Fruit fly (Drosophila melanogaster): ENCODE results near the gene Myb.

Myb gene

dm6 chrX:15887247-15887616 lies 29.6 kb upstream of the Myb start, which contains the start of gene tay (continued):
- TF ChIP-seq pros (GFP tag; optimal IDR thresholded peaks at IDR 0.05) (no peak), CG7271 (tag; optimal IDR thresholded peaks at IDR 0.05) (no peak), NK7.1 (GFP tag; optimal IDR thresholded peaks at IDR 0.05) (no peak), CG17361 (GFP tag; IDR thresholded peaks at IDR 0.05) (no peak), org-1 (GFP tag; optimal IDR thresholded peaks at IDR 0.05) (no peak), B-H1 (GFP tag; IDR thresholded peaks at IDR 0.05) (no peak), CG12219 (GFP tag; optimal IDR thresholded peaks at IDR 0.05) (no peak), CG4617 (GFP tag; optimal IDR thresholded peaks at IDR 0.05; ENCODE audit: borderline replicate concordance) (peak; percentile 43), CG1024 (GFP tag; IDR thresholded peaks at IDR 0.05) (peak; percentile 84), CG5953 (GFP tag; IDR thresholded peaks at IDR 0.05) (no peak), zen (tag; optimal IDR thresholded peaks at IDR 0.05) (no peak), jumu (GFP tag; optimal IDR thresholded peaks at IDR 0.05) (peak; percentile 14), CG3726 (GFP tag; IDR thresholded peaks at IDR 0.05) (no peak), HHEX (GFP tag; optimal IDR thresholded peaks at IDR 0.05) (no peak), CG6689 (GFP tag; IDR thresholded peaks at IDR 0.05) (no peak), CG9876 (GFP tag; optimal IDR thresholded peaks at IDR 0.05) (no peak), ken (GFP tag; IDR thresholded peaks at IDR 0.05) (no peak), CG10543 (GFP tag; optimal IDR thresholded peaks at IDR 0.05) (no peak), CG16863 (GFP tag; optimal IDR thresholded peaks at IDR 0.05) (no peak), tna (GFP tag; IDR thresholded peaks at IDR 0.05; ENCODE audit: partially characterized antibody) (peak; percentile 56; the same call in 1 of the 2 replicates), Spps (tag; optimal IDR thresholded peaks at IDR 0.05) (no peak), Nf-YA (GFP tag; IDR thresholded peaks at IDR 0.05) (no peak), ap (GFP tag; IDR thresholded peaks at IDR 0.05) (no peak), CG6175 (GFP tag; IDR thresholded peaks at IDR 0.05) (no peak), en (GFP tag; optimal IDR thresholded peaks at IDR 0.05) (no peak), CG17328 (GFP tag; IDR thresholded peaks at IDR 0.05) (no peak), CG12744 (GFP tag; optimal IDR thresholded peaks at IDR 0.05) (no peak), fd96Cb (tag; optimal IDR thresholded peaks at IDR 0.05) (no peak), Gug (GFP tag; IDR thresholded peaks at IDR 0.05) (no peak; the same call in 3 of the 4 replicates), Sin3A (optimal IDR thresholded peaks at IDR 0.05) (no peak), CG12104 (GFP tag; optimal IDR thresholded peaks at IDR 0.05) (no peak), pzg (GFP tag; optimal IDR thresholded peaks at IDR 0.05) (peak; percentile 84), dan (GFP tag; IDR thresholded peaks at IDR 0.05) (no peak), CG33213 (GFP tag; optimal IDR thresholded peaks at IDR 0.05) (peak; percentile 28), Blimp-1 (GFP tag; optimal IDR thresholded peaks at IDR 0.05) (no peak), Six4 (GFP tag; optimal IDR thresholded peaks at IDR 0.05) (no peak), Ravus (GFP tag; IDR thresholded peaks at IDR 0.05) (no peak), HmgZ (tag; optimal IDR thresholded peaks at IDR 0.05) (no peak), maf-S (GFP tag; optimal IDR thresholded peaks at IDR 0.05) (no peak), ranshi (GFP tag; IDR thresholded peaks at IDR 0.05) (no peak), kni (GFP tag; optimal IDR thresholded peaks at IDR 0.05) (no peak), CG3847 (GFP tag; IDR thresholded peaks at IDR 0.05) (no peak), cwo (GFP tag; optimal IDR thresholded peaks at IDR 0.05) (no peak), nerfin-1 (tag; optimal IDR thresholded peaks at IDR 0.05) (no peak), tll (GFP tag; optimal IDR thresholded peaks at IDR 0.05) (no peak), CG4854 (GFP tag; optimal IDR thresholded peaks at IDR 0.05) (no peak), CG18011 (GFP tag; optimal IDR thresholded peaks at IDR 0.05) (no peak), croc (GFP tag; conservative IDR thresholded peaks at IDR 0.05) (no peak), CG4404 (GFP tag; IDR thresholded peaks at IDR 0.05) (no peak), repo (GFP tag; optimal IDR thresholded peaks at IDR 0.05) (no peak), gfzf (GFP tag; optimal IDR thresholded peaks at IDR 0.05) (peak; percentile 45), CG31224 (GFP tag; IDR thresholded peaks at IDR 0.05) (no peak), wor (GFP tag; IDR thresholded peaks at IDR 0.05) (no peak)
